Worm (Caenorhabditis elegans) whole organism, mixed stage, embryonic: ENCODE measurements around the gene W02G9.3.

Experiments used
- M03D4.4 ChIP-seq: sonication (generic microtip); optimal IDR thresholded peaks from 2 replicates; lab custom pipeline; 2017; ENCODE audit warnings: mild to moderate bottlenecking, missing genetic modification characterization, missing compliant biosample characterization
- bed-3 ChIP-seq: fragments of 200-800 bp; sonication (Bioruptor generic); optimal IDR thresholded peaks from 3 replicates; lab custom pipeline; 2018; ENCODE audit warnings: mild to moderate bottlenecking, missing genetic modification characterization, moderate library complexity, missing compliant biosample characterization
- blmp-1 ChIP-seq: fragments of 150-350 bp; optimal IDR thresholded peaks from 2 replicates; lab custom pipeline; 2014; ENCODE audit warnings: missing biosample characterization, missing genetic modification characterization
- ceh-39 ChIP-seq: fragments of 150-350 bp; optimal IDR thresholded peaks from 2 replicates; lab custom pipeline; 2014; ENCODE audit warnings: missing biosample characterization, missing genetic modification characterization
- ceh-43 ChIP-seq: fragments of 200-800 bp; sonication (Bioruptor generic); optimal IDR thresholded peaks from 2 replicates; lab custom pipeline; 2018; ENCODE audit warnings: mild to moderate bottlenecking, missing genetic modification characterization, moderate library complexity, missing compliant biosample characterization
- ceh-83 ChIP-seq: fragments of 200-800 bp; sonication (Bioruptor generic); optimal IDR thresholded peaks from 2 replicates; lab custom pipeline; 2018; ENCODE audit warnings: mild to moderate bottlenecking, missing genetic modification characterization, missing compliant biosample characterization
- ces-1 ChIP-seq: fragments of 150-350 bp; optimal IDR thresholded peaks from 2 replicates; lab custom pipeline; 2014; ENCODE audit warnings: missing biosample characterization, missing genetic modification reagents, missing genetic modification characterization
- cnd-1 ChIP-seq: fragments of 200-800 bp; sonication (Bioruptor generic); optimal IDR thresholded peaks from 2 replicates; lab custom pipeline; 2018; ENCODE audit warnings: mild to moderate bottlenecking, missing genetic modification characterization, missing compliant biosample characterization
- drap-1 ChIP-seq: fragments of 200-800 bp; sonication (Bioruptor generic); optimal IDR thresholded peaks from 3 replicates; lab custom pipeline; 2018; ENCODE audit warnings: mild to moderate bottlenecking, missing genetic modification characterization, missing compliant biosample characterization
- elt-1 ChIP-seq: sonication (generic microtip); optimal IDR thresholded peaks from 2 replicates; lab custom pipeline; 2017; ENCODE audit warnings: missing genetic modification characterization, mild to moderate bottlenecking, missing compliant biosample characterization, antibody characterized with exemption, moderate library complexity, borderline replicate concordance; ENCODE audit not compliant: insufficient read depth
- flh-1 ChIP-seq: fragments of 200-800 bp; sonication (Bioruptor generic); optimal IDR thresholded peaks from 2 replicates; lab custom pipeline; 2018; ENCODE audit warnings: mild to moderate bottlenecking, missing genetic modification characterization, moderate library complexity, missing compliant biosample characterization
- ham-2 ChIP-seq: fragments of 200-800 bp; sonication (Bioruptor generic); optimal IDR thresholded peaks from 2 replicates; lab custom pipeline; 2018; ENCODE audit warnings: mild to moderate bottlenecking, missing genetic modification characterization, missing compliant biosample characterization
- hlh-1 ChIP-seq: fragments of 150-350 bp; optimal IDR thresholded peaks from 2 replicates; lab custom pipeline; 2014; ENCODE audit warnings: missing biosample characterization, missing genetic modification reagents, missing genetic modification characterization
- lin-13 ChIP-seq: fragments of 150-350 bp; optimal IDR thresholded peaks from 2 replicates; lab custom pipeline; 2014; ENCODE audit warnings: missing biosample characterization, missing genetic modification characterization
- lin-32 ChIP-seq: fragments of 200-800 bp; sonication (Bioruptor generic); optimal IDR thresholded peaks from 2 replicates; lab custom pipeline; 2018; ENCODE audit warnings: mild to moderate bottlenecking, missing genetic modification characterization, missing compliant biosample characterization
- lsy-2 ChIP-seq: fragments of 150-350 bp; optimal IDR thresholded peaks from 2 replicates; lab custom pipeline; 2014; ENCODE audit warnings: missing biosample characterization, missing genetic modification characterization
- mab-5 ChIP-seq: fragments of 150-350 bp; optimal IDR thresholded peaks from 2 replicates; lab custom pipeline; 2014; ENCODE audit warnings: missing biosample characterization, missing genetic modification characterization
- mep-1 ChIP-seq: fragments of 150-350 bp; optimal IDR thresholded peaks from 2 replicates; lab custom pipeline; 2017; ENCODE audit warnings: missing biosample characterization, missing genetic modification reagents, missing genetic modification characterization, inconsistent platforms
- mls-2 ChIP-seq: sonication (generic microtip); optimal IDR thresholded peaks from 2 replicates; lab custom pipeline; 2016; ENCODE audit warnings: mild to moderate bottlenecking, missing genetic modification characterization, moderate library complexity, missing compliant biosample characterization
- nhr-12 ChIP-seq: fragments of 150-350 bp; optimal IDR thresholded peaks from 2 replicates; lab custom pipeline; 2014; ENCODE audit warnings: missing biosample characterization, missing genetic modification characterization
- nhr-2 ChIP-seq: fragments of 150-350 bp; optimal IDR thresholded peaks from 2 replicates; lab custom pipeline; 2014; ENCODE audit warnings: missing biosample characterization, missing genetic modification characterization
- nhr-237 ChIP-seq: fragments of 150-350 bp; optimal IDR thresholded peaks from 2 replicates; lab custom pipeline; 2014; ENCODE audit warnings: missing biosample characterization, missing genetic modification characterization
- nhr-28 ChIP-seq: fragments of 150-350 bp; optimal IDR thresholded peaks from 2 replicates; lab custom pipeline; 2014; ENCODE audit warnings: missing biosample characterization, missing genetic modification characterization
- nhr-76 ChIP-seq: sonication (generic microtip); optimal IDR thresholded peaks from 2 replicates; lab custom pipeline; 2017; ENCODE audit warnings: missing biosample characterization, missing genetic modification characterization
- pha-4 ChIP-seq: fragments of 150-350 bp; optimal IDR thresholded peaks from 2 replicates; lab custom pipeline; 2018; ENCODE audit warnings: missing biosample characterization, missing genetic modification reagents, missing genetic modification characterization
- sem-2 ChIP-seq: fragments of 200-800 bp; sonication (Bioruptor generic); optimal IDR thresholded peaks from 2 replicates; lab custom pipeline; 2018; ENCODE audit warnings: mild to moderate bottlenecking, missing genetic modification characterization, missing compliant biosample characterization
- snpc-4 ChIP-seq: fragments of 150-350 bp; optimal IDR thresholded peaks from 2 replicates; lab custom pipeline; 2014; ENCODE audit warnings: missing biosample characterization, missing genetic modification characterization
- sptf-1 ChIP-seq: sonication (generic microtip); optimal IDR thresholded peaks from 2 replicates; lab custom pipeline; 2017; ENCODE audit warnings: mild to moderate bottlenecking, missing genetic modification characterization, moderate library complexity, missing compliant biosample characterization
- tbx-8 ChIP-seq: fragments of 200-800 bp; sonication (Bioruptor generic); optimal IDR thresholded peaks from 2 replicates; lab custom pipeline; 2018; ENCODE audit warnings: mild to moderate bottlenecking, missing genetic modification characterization, moderate library complexity, missing compliant biosample characterization
- unc-120 ChIP-seq: sonication (generic microtip); optimal IDR thresholded peaks from 2 replicates; lab custom pipeline; 2017; ENCODE audit warnings: missing genetic modification characterization, missing compliant biosample characterization; ENCODE audit not compliant: poor library complexity, severe bottlenecking
- unc-39 ChIP-seq: fragments of 150-350 bp; optimal IDR thresholded peaks from 2 replicates; lab custom pipeline; 2014; ENCODE audit warnings: missing biosample characterization, missing genetic modification characterization
- unc-62 ChIP-seq: fragments of 150-350 bp; optimal IDR thresholded peaks from 2 replicates; lab custom pipeline; 2014; ENCODE audit warnings: missing biosample characterization, missing genetic modification reagents, missing genetic modification characterization
- zip-8 ChIP-seq: fragments of 150-350 bp; optimal IDR thresholded peaks from 2 replicates; lab custom pipeline; 2014; ENCODE audit warnings: missing biosample characterization, missing genetic modification characterization
- ztf-11 ChIP-seq: fragments of 150-350 bp; optimal IDR thresholded peaks from 2 replicates; lab custom pipeline; 2014; ENCODE audit warnings: missing biosample characterization, missing genetic modification characterization

Gene W02G9.3

ce11 chrV:2694389-2694788 lies 21.6 kb downstream of the W02G9.3 start, which contains the start of gene Y45G12B.2:
TSS of gene Y45G12B.2 (plus strand) at chrV:2694771.
- TF ChIP-seq mab-5 (tag; lab: Kevin White, UChicago), result no peak
- TF ChIP-seq hlh-1 (tag; lab: Kevin White, UChicago), result no peak
- no peak for TF ChIP-seq nhr-76
- TF ChIP-seq sptf-1 (tag; lab: Kevin White, UChicago), result peak; percentile 45
- no peak for TF ChIP-seq sem-2
- TF ChIP-seq ces-1 (GFP tag; lab: Kevin White, UChicago), result peak; percentile 49
- peak; percentile 48 for TF ChIP-seq lin-13
- TF ChIP-seq mep-1 (tag; lab: Kevin White, UChicago), result peak; percentile 52
- TF ChIP-seq mls-2 (tag; lab: Kevin White, UChicago), result peak; percentile 12
- no peak for TF ChIP-seq nhr-28
- no peak for TF ChIP-seq ztf-11 (tag; lab: Kevin White, UChicago)
- TF ChIP-seq M03D4.4 (tag; lab: Kevin White, UChicago), result no peak
- TF ChIP-seq cnd-1 (tag; lab: Kevin White, UChicago), result no peak
- peak; percentile 41 for TF ChIP-seq nhr-237 (tag; lab: Kevin White, UChicago)
- no peak for TF ChIP-seq tbx-8 (GFP tag; lab: Kevin White, UChicago)
- no peak for TF ChIP-seq drap-1
- peak; percentile 98 for TF ChIP-seq lsy-2
- TF ChIP-seq pha-4 (tag; lab: Kevin White, UChicago), result peak; percentile 40
- no peak for TF ChIP-seq ham-2

ce11 chrV:2695935-2696334 lies 23.1 kb downstream of the W02G9.3 start, which contains the start of gene Y45G12B.3:
TSS of gene Y45G12B.3 (minus strand) at chrV:2696254.
- TF ChIP-seq snpc-4 (no peak), nhr-12 (tag; lab: Kevin White, UChicago) (no peak), nhr-76 (no peak), mab-5 (tag; lab: Kevin White, UChicago) (no peak), flh-1 (GFP tag; lab: Kevin White, UChicago) (no peak), mls-2 (tag; lab: Kevin White, UChicago) (no peak), nhr-28 (no peak), ceh-83 (GFP tag; lab: Kevin White, UChicago) (no peak), bed-3 (GFP tag; lab: Kevin White, UChicago) (no peak), nhr-2 (no peak), pha-4 (tag; lab: Kevin White, UChicago) (no peak), cnd-1 (tag; lab: Kevin White, UChicago) (no peak)

ce11 chrV:2697693-2698092 lies 24.9 kb downstream of the W02G9.3 start:
- TF ChIP-seq sptf-1 (tag; lab: Kevin White, UChicago) (peak; percentile 27), mep-1 (tag; lab: Kevin White, UChicago) (no peak)

- TF ChIP-seq ceh-43 (GFP tag; lab: Kevin White, UChicago) (no peak), lin-13 (no peak), mep-1 (tag; lab: Kevin White, UChicago) (no peak), mab-5 (tag; lab: Kevin White, UChicago) (no peak), blmp-1 (tag; lab: Kevin White, UChicago) (no peak)
Observed at ce11 chrV:2698826-2699225, 26.0 kb downstream of the W02G9.3 start, which contains the start of gene nuo-5. TSS of gene nuo-5 (plus strand) at chrV:2698972.

- TF ChIP-seq lsy-2, result no peak
- TF ChIP-seq elt-1, result no peak
- no peak for TF ChIP-seq bed-3 (GFP tag; lab: Kevin White, UChicago)
- TF ChIP-seq unc-120, result no peak
- TF ChIP-seq ceh-39 (tag; lab: Kevin White, UChicago), result no peak
- TF ChIP-seq zip-8 (tag; lab: Kevin White, UChicago), result no peak
Observed at ce11 chrV:2702883-2703282, 30.1 kb downstream of the W02G9.3 start.

ce11 chrV:2703299-2703698 lies 30.5 kb downstream of the W02G9.3 start:
- no peak for TF ChIP-seq ceh-83 (GFP tag; lab: Kevin White, UChicago)
- TF ChIP-seq elt-1, result no peak
- no peak for TF ChIP-seq unc-62 (GFP tag; lab: Kevin White, UChicago)
- TF ChIP-seq unc-39 (tag; lab: Kevin White, UChicago), result no peak
- no peak for TF ChIP-seq hlh-1 (tag; lab: Kevin White, UChicago)
- no peak for TF ChIP-seq lin-13
- TF ChIP-seq zip-8 (tag; lab: Kevin White, UChicago), result no peak
- no peak for TF ChIP-seq flh-1 (GFP tag; lab: Kevin White, UChicago)
- TF ChIP-seq lin-32 (GFP tag; lab: Kevin White, UChicago), result no peak
- no peak for TF ChIP-seq nhr-2
- no peak for TF ChIP-seq unc-120
